Fruit fly (Drosophila melanogaster) whole organism, embryonic: Measurements from ENCODE around the gene Lon.

Experiments used
- Awh ChIP-seq: fragments of 200-800 bp; sonication (Bioruptor generic); IDR thresholded peaks from 2 replicates; pipeline ENCODE4, ENCODE4 v1.3.6; 2022; ENCODE audit warnings: missing biosample characterization, missing genetic modification characterization
- CG10147 ChIP-seq: fragments of 200-800 bp; sonication (Bioruptor generic); optimal IDR thresholded peaks from 2 replicates; lab custom pipeline; 2019; ENCODE audit warnings: missing biosample characterization, mild to moderate bottlenecking, missing genetic modification characterization, moderate library complexity
- CG11398 ChIP-seq: fragments of 200-800 bp; sonication (Bioruptor generic); optimal IDR thresholded peaks from 2 replicates; lab custom pipeline; 2016; ENCODE audit warnings: missing biosample characterization, missing genetic modification characterization
- CG11456 ChIP-seq: fragments of 200-800 bp; sonication (Bioruptor generic); IDR thresholded peaks from 3 replicates; pipeline ENCODE4 v1.3.6; 2022; ENCODE audit warnings: missing biosample characterization, missing genetic modification characterization
- CG12155 ChIP-seq: fragments of 200-800 bp; sonication (Bioruptor generic); optimal IDR thresholded peaks from 3 replicates; lab custom pipeline; 2016; ENCODE audit warnings: missing biosample characterization, missing genetic modification characterization
- CG12299 ChIP-seq: fragments of 200-800 bp; sonication (Bioruptor generic); optimal IDR thresholded peaks from 2 replicates; lab custom pipeline; 2018; ENCODE audit warnings: missing biosample characterization, mild to moderate bottlenecking, missing genetic modification characterization
- CG1233 ChIP-seq: fragments of 200-800 bp; sonication (Bioruptor generic); optimal IDR thresholded peaks from 4 replicates; lab custom pipeline; 2018; ENCODE audit warnings: missing biosample characterization, mild to moderate bottlenecking, missing genetic modification characterization
- CG14050 ChIP-seq: fragments of 200-800 bp; sonication (Bioruptor generic); IDR thresholded peaks from 3 replicates; pipeline ENCODE4 v1.3.6; 2022; ENCODE audit warnings: missing biosample characterization, missing genetic modification characterization
- CG14667 ChIP-seq: fragments of 200-800 bp; sonication (Bioruptor generic); IDR thresholded peaks from 2 replicates; pipeline ENCODE4 v1.3.6; 2022; ENCODE audit warnings: missing biosample characterization, missing genetic modification characterization
- CG14710 ChIP-seq: fragments of 200-800 bp; sonication (Bioruptor generic); optimal IDR thresholded peaks from 3 replicates; lab custom pipeline; 2019; ENCODE audit warnings: missing biosample characterization, mild to moderate bottlenecking, missing genetic modification characterization, moderate library complexity
- CG15514 ChIP-seq: fragments of 200-800 bp; sonication (Bioruptor generic); optimal IDR thresholded peaks from 3 replicates; lab custom pipeline; 2017; ENCODE audit warnings: missing biosample characterization, missing genetic modification characterization, mild to moderate bottlenecking, moderate library complexity, missing genetic modification reagents
- CG16815 ChIP-seq: fragments of 200-800 bp; sonication (Bioruptor generic); optimal IDR thresholded peaks from 3 replicates; lab custom pipeline; 2017; ENCODE audit warnings: missing biosample characterization, mild to moderate bottlenecking, missing genetic modification characterization
- CG31441 ChIP-seq: fragments of 200-800 bp; sonication (Bioruptor generic); IDR thresholded peaks from 2 replicates; pipeline ENCODE4 v1.3.6; 2022; ENCODE audit warnings: missing biosample characterization, missing genetic modification characterization
- CG32767 ChIP-seq: fragments of 200-800 bp; sonication (Bioruptor generic); IDR thresholded peaks from 2 replicates; pipeline ENCODE4 v1.3.6; 2022; ENCODE audit warnings: missing biosample characterization, missing genetic modification characterization
- CG34224 ChIP-seq: fragments of 200-800 bp; sonication (Bioruptor generic); IDR thresholded peaks from 3 replicates; pipeline ENCODE4 v1.3.6; 2022; ENCODE audit warnings: missing biosample characterization, missing genetic modification characterization; ENCODE audit not compliant: partially characterized antibody
- CG3995 ChIP-seq: fragments of 200-800 bp; sonication (Bioruptor generic); optimal IDR thresholded peaks from 3 replicates; lab custom pipeline; 2016; ENCODE audit warnings: missing biosample characterization, missing genetic modification characterization
- CG42726 ChIP-seq: fragments of 200-800 bp; sonication (Bioruptor generic); IDR thresholded peaks from 2 replicates; pipeline ENCODE4 v1.3.6; 2022; ENCODE audit warnings: missing biosample characterization, missing genetic modification characterization; ENCODE audit not compliant: partially characterized antibody
- CG4404 ChIP-seq: fragments of 200-800 bp; sonication (Bioruptor generic); IDR thresholded peaks from 2 replicates; pipeline ENCODE4 v1.3.6; 2022; ENCODE audit warnings: missing biosample characterization, missing genetic modification characterization
- CG4707 ChIP-seq: fragments of 200-800 bp; sonication (Bioruptor generic); optimal IDR thresholded peaks from 2 replicates; lab custom pipeline; 2018; ENCODE audit warnings: missing biosample characterization, mild to moderate bottlenecking, missing genetic modification characterization, moderate library complexity
- CG4730 ChIP-seq: fragments of 200-800 bp; sonication (Bioruptor generic); IDR thresholded peaks from 2 replicates; pipeline ENCODE4 v1.3.6; 2022; ENCODE audit warnings: missing biosample characterization, missing genetic modification characterization
- CG7372 ChIP-seq: fragments of 200-800 bp; sonication (Bioruptor generic); IDR thresholded peaks from 2 replicates; pipeline ENCODE4 v1.3.6; 2022; ENCODE audit warnings: missing biosample characterization, missing genetic modification characterization
- CG7963 ChIP-seq: fragments of 200-800 bp; sonication (Bioruptor generic); IDR thresholded peaks from 3 replicates; pipeline ENCODE4 v1.3.6; 2022; ENCODE audit warnings: missing biosample characterization, missing genetic modification characterization; ENCODE audit not compliant: partially characterized antibody
- CHES-1-like ChIP-seq: fragments of 200-800 bp; sonication (Bioruptor generic); optimal IDR thresholded peaks from 2 replicates; lab custom pipeline; 2016; ENCODE audit warnings: missing biosample characterization, missing genetic modification characterization
- D ChIP-seq, 2 experiments: fragments of 200-800 bp in 1 of 2; fragments of >200 bp in 1 of 2; sonication (Bioruptor generic) in 1 of 2; optimal IDR thresholded peaks; 2 replicates in 1 of 2; 3 replicates in 1 of 2; lab custom pipeline; 2017; ENCODE audit warnings: mild to moderate bottlenecking in 1 of 2, missing biosample characterization in 1 of 2, missing genetic modification characterization in 1 of 2, missing genetic modification reagents in 1 of 2
- Deaf1 ChIP-seq: fragments of 200-800 bp; optimal IDR thresholded peaks from 3 replicates; lab custom pipeline; 2019; ENCODE audit warnings: missing biosample characterization, mild to moderate bottlenecking, missing genetic modification characterization, moderate library complexity
- Elba2 ChIP-seq: fragments of 200-800 bp; sonication (Bioruptor generic); optimal IDR thresholded peaks from 3 replicates; lab custom pipeline; 2016; ENCODE audit warnings: missing biosample characterization, missing genetic modification characterization
- Fer1 ChIP-seq: fragments of 200-800 bp; sonication (Bioruptor generic); optimal IDR thresholded peaks from 2 replicates; lab custom pipeline; 2017; ENCODE audit warnings: missing biosample characterization, mild to moderate bottlenecking, missing genetic modification characterization
- Fer3 ChIP-seq: fragments of 200-800 bp; sonication (Bioruptor generic); optimal IDR thresholded peaks from 2 replicates; lab custom pipeline; 2018; ENCODE audit warnings: missing biosample characterization, mild to moderate bottlenecking, missing genetic modification characterization, moderate library complexity
- Hey ChIP-seq: fragments of 200-800 bp; sonication (Bioruptor generic); optimal IDR thresholded peaks from 3 replicates; lab custom pipeline; 2018; ENCODE audit warnings: missing biosample characterization, mild to moderate bottlenecking, missing genetic modification characterization
- Lpt ChIP-seq: fragments of >200 bp; optimal IDR thresholded peaks from 2 replicates; lab custom pipeline; 2018; ENCODE audit warnings: missing biosample characterization, missing genetic modification characterization
- Max ChIP-seq: fragments of 200-800 bp; sonication (Bioruptor generic); optimal IDR thresholded peaks from 2 replicates; lab custom pipeline; 2016; ENCODE audit warnings: missing biosample characterization, mild to moderate bottlenecking, missing genetic modification characterization
- Meics ChIP-seq: fragments of 200-800 bp; sonication (Bioruptor generic); optimal IDR thresholded peaks from 2 replicates; lab custom pipeline; 2017; ENCODE audit warnings: missing biosample characterization, mild to moderate bottlenecking, missing genetic modification characterization
- Rx ChIP-seq: fragments of 200-800 bp; sonication (Bioruptor generic); IDR thresholded peaks from 2 replicates; pipeline ENCODE4 v1.3.6; 2022; ENCODE audit warnings: missing biosample characterization, missing genetic modification characterization
- TFAM ChIP-seq: fragments of 200-800 bp; sonication (Bioruptor generic); optimal IDR thresholded peaks from 2 replicates; lab custom pipeline; 2017; ENCODE audit warnings: missing biosample characterization, missing genetic modification characterization, inconsistent platforms
- ap ChIP-seq: fragments of 200-800 bp; sonication (Bioruptor generic); IDR thresholded peaks from 2 replicates; pipeline ENCODE4 v1.3.6; 2022; ENCODE audit warnings: missing biosample characterization, missing genetic modification characterization
- gem ChIP-seq: fragments of 200-800 bp; sonication (Bioruptor generic); optimal IDR thresholded peaks from 2 replicates; lab custom pipeline; 2019; ENCODE audit warnings: missing biosample characterization, mild to moderate bottlenecking, missing genetic modification characterization, moderate library complexity
- hbn ChIP-seq: fragments of 200-800 bp; sonication (Bioruptor generic); IDR thresholded peaks from 2 replicates; pipeline ENCODE4 v1.3.6; 2022; ENCODE audit warnings: missing biosample characterization, missing genetic modification characterization; ENCODE audit not compliant: partially characterized antibody
- hkb ChIP-seq, 2 experiments: fragments of 200-800 bp in 1 of 2; fragments of >200 bp in 1 of 2; sonication (Bioruptor generic) in 1 of 2; IDR thresholded peaks in 1 of 2; optimal IDR thresholded peaks in 1 of 2; 2 replicates each; pipeline versions ENCODE4 v1.3.6 to Lab custom; 2017 to 2022; ENCODE audit warnings: missing biosample characterization in 1 of 2, missing genetic modification characterization in 1 of 2
- ken ChIP-seq: fragments of 200-800 bp; sonication (Bioruptor generic); IDR thresholded peaks from 3 replicates; pipeline ENCODE4 v1.3.6; 2022; ENCODE audit warnings: missing biosample characterization, missing genetic modification characterization
- lab ChIP-seq: fragments of 200-800 bp; sonication (Bioruptor generic); optimal IDR thresholded peaks from 3 replicates; lab custom pipeline; 2017; ENCODE audit warnings: missing biosample characterization, missing genetic modification characterization, mild to moderate bottlenecking, moderate library complexity, missing genetic modification reagents
- mirr ChIP-seq: fragments of 200-800 bp; sonication (Bioruptor generic); optimal IDR thresholded peaks from 3 replicates; lab custom pipeline; 2018; ENCODE audit warnings: missing biosample characterization, mild to moderate bottlenecking, missing genetic modification characterization
- nerfin-1 ChIP-seq: fragments of 200-800 bp; sonication (Bioruptor generic); optimal IDR thresholded peaks from 3 replicates; lab custom pipeline; 2019; ENCODE audit warnings: missing biosample characterization, mild to moderate bottlenecking, missing genetic modification characterization, moderate library complexity
- nmo ChIP-seq: fragments of 200-800 bp; sonication (Bioruptor generic); optimal IDR thresholded peaks from 2 replicates; lab custom pipeline; 2018; ENCODE audit warnings: missing biosample characterization, mild to moderate bottlenecking, missing genetic modification characterization, moderate library complexity
- oc ChIP-seq: fragments of 200-800 bp; sonication (Bioruptor generic); optimal IDR thresholded peaks from 2 replicates; lab custom pipeline; 2018; ENCODE audit warnings: missing biosample characterization, mild to moderate bottlenecking, missing genetic modification characterization, moderate library complexity
- pb ChIP-seq: fragments of 200-800 bp; sonication (Bioruptor generic); optimal IDR thresholded peaks from 3 replicates; lab custom pipeline; 2016; ENCODE audit warnings: missing biosample characterization, missing genetic modification characterization
- schlank ChIP-seq: fragments of 200-800 bp; sonication (Bioruptor generic); optimal IDR thresholded peaks from 2 replicates; lab custom pipeline; 2018; ENCODE audit warnings: missing biosample characterization, mild to moderate bottlenecking, missing genetic modification characterization
- so ChIP-seq: fragments of 200-800 bp; sonication (Bioruptor generic); IDR thresholded peaks from 3 replicates; pipeline ENCODE4 v1.3.6; 2022; ENCODE audit warnings: missing biosample characterization, missing genetic modification characterization
- tin ChIP-seq: fragments of 200-800 bp; sonication (Bioruptor generic); optimal IDR thresholded peaks from 3 replicates; lab custom pipeline; 2016; ENCODE audit warnings: missing biosample characterization, missing genetic modification characterization
- tna ChIP-seq: fragments of 200-800 bp; sonication (Bioruptor generic); IDR thresholded peaks from 2 replicates; pipeline ENCODE4 v1.3.6; 2022; ENCODE audit warnings: missing biosample characterization, missing genetic modification characterization; ENCODE audit not compliant: partially characterized antibody
- unc-4 ChIP-seq: fragments of 200-800 bp; sonication (Bioruptor generic); IDR thresholded peaks from 2 replicates; pipeline ENCODE4 v1.3.6; 2022; ENCODE audit warnings: missing biosample characterization, missing genetic modification characterization; ENCODE audit not compliant: partially characterized antibody

Gene Lon

dm6 chr3L:19630701-19631100 is 18.7 kb upstream of the Lon start (continued):
- TF ChIP-seq CG15514 (GFP tag; lab: Kevin White, UChicago): no peak
- TF ChIP-seq CG11456: no peak
- TF ChIP-seq CG1233 (GFP tag; lab: Kevin White, UChicago): no peak
- TF ChIP-seq ken: no peak
- no peak for TF ChIP-seq CG31441 (GFP tag; lab: Robert Waterston, UW)
- TF ChIP-seq unc-4: no peak
- TF ChIP-seq Max (GFP tag; lab: Kevin White, UChicago): no peak
- TF ChIP-seq CG12155: no peak
- no peak for TF ChIP-seq hbn
- TF ChIP-seq mirr (GFP tag; lab: Kevin White, UChicago): peak; percentile 62
- no peak for TF ChIP-seq CG14710 (tag; lab: Kevin White, UChicago)
- TF ChIP-seq Hey (tag; lab: Kevin White, UChicago): no peak
- no peak for TF ChIP-seq nerfin-1 (tag; lab: Kevin White, UChicago)
- TF ChIP-seq so (GFP tag; lab: Robert Waterston, UW): no peak
- no peak for TF ChIP-seq CG11398 (GFP tag; lab: Kevin White, UChicago)
- no peak for TF ChIP-seq Fer3 (tag; lab: Kevin White, UChicago)
- no peak for TF ChIP-seq CG10147 (GFP tag; lab: Kevin White, UChicago)
- TF ChIP-seq CG4707 (GFP tag; lab: Kevin White, UChicago): peak; percentile 3
- peak; percentile 80 for TF ChIP-seq lab
- no peak for TF ChIP-seq D (optimal IDR thresholded peaks at IDR 0.05; lab: Kevin White, UChicago)
- no peak for TF ChIP-seq D (GFP tag; optimal IDR thresholded peaks at IDR 0.05; lab: Kevin White, UChicago)
- no peak for TF ChIP-seq pb (GFP tag; lab: Kevin White, UChicago)
- no peak for TF ChIP-seq CG42726 (GFP tag; lab: Robert Waterston, UW)
- no peak for TF ChIP-seq Rx (GFP tag; lab: Robert Waterston, UW)
- no peak for TF ChIP-seq Meics (GFP tag; lab: Kevin White, UChicago)
- TF ChIP-seq Fer1 (GFP tag; lab: Kevin White, UChicago): peak; percentile 42
- no peak for TF ChIP-seq CG4404
- no peak for TF ChIP-seq CG4730 (GFP tag; lab: Robert Waterston, UW)
- no peak for TF ChIP-seq CG14667 (GFP tag; lab: Robert Waterston, UW)
- no peak for TF ChIP-seq Awh (GFP tag; lab: Robert Waterston, UW)
- TF ChIP-seq schlank (tag; lab: Kevin White, UChicago): peak; percentile 14
- no peak for TF ChIP-seq CG7372
- no peak for TF ChIP-seq TFAM (GFP tag; lab: Kevin White, UChicago)
- no peak for TF ChIP-seq nmo (GFP tag; lab: Kevin White, UChicago)
- TF ChIP-seq CG3995: peak; percentile 67
- no peak for TF ChIP-seq gem (tag; lab: Kevin White, UChicago)
- TF ChIP-seq tna (GFP tag; lab: Robert Waterston, UW): no peak
- no peak for TF ChIP-seq CG14050 (GFP tag; lab: Robert Waterston, UW)
- peak; percentile 18 for TF ChIP-seq CHES-1-like (GFP tag; lab: Kevin White, UChicago)
- TF ChIP-seq CG34224 (GFP tag; lab: Robert Waterston, UW): no peak
- TF ChIP-seq ap (GFP tag; lab: Robert Waterston, UW): no peak
- TF ChIP-seq CG12299 (tag; lab: Kevin White, UChicago): no peak
- TF ChIP-seq tin (GFP tag; lab: Kevin White, UChicago): no peak
- TF ChIP-seq hkb (optimal IDR thresholded peaks at IDR 0.05; lab: Kevin White, UChicago): no peak
- 0 out of 2 replicates have a peak, but pooled peaks have one; percentile 32 for TF ChIP-seq hkb (GFP tag; IDR thresholded peaks at IDR 0.05; lab: Robert Waterston, UW)
- no peak for TF ChIP-seq CG16815
- TF ChIP-seq Elba2 (GFP tag; lab: Kevin White, UChicago): peak; percentile 66
- no peak for TF ChIP-seq oc (tag; lab: Kevin White, UChicago)
- no peak for TF ChIP-seq CG7963 (GFP tag; lab: Robert Waterston, UW)
- TF ChIP-seq CG32767 (GFP tag; lab: Robert Waterston, UW): no peak
- no peak for TF ChIP-seq Lpt (GFP tag; lab: Kevin White, UChicago)
- no peak for TF ChIP-seq Deaf1 (tag; lab: Kevin White, UChicago)
